Worm (Caenorhabditis elegans): ENCODE results near the gene ZK971.1.

The ZK971.1 gene

DNA sequence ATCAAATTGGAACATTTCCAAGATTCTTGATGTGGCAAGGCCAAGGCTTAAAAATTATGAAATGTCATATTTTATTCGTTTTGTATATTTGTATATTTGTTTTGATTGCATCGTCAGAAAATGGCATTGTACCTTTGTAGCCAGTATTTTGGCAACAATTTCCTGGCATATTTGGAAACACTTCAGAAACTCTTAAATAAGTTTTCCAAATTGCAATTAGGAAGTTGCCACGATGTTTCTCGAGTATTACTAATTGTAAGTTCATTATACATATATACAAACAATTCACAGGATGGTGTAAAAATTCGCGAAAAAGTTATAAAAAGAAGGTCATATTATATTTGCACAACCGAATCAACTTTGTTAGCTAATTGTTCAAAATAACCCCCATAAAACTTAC lies 35.8 kb upstream of the ZK971.1 start, which contains the start of gene idpp-8:
Gene idpp-8, plus strand, starts transcription at position 301 of the 400 bp plus-strand sequence.
- TF ChIP-seq fos-1 (tag; optimal IDR thresholded peaks at IDR 0.05), result no peak
- no peak for TF ChIP-seq nhr-90 (tag; optimal IDR thresholded peaks at IDR 0.05; ENCODE audit: poor library complexity)
- TF ChIP-seq ceh-63 (GFP tag; optimal IDR thresholded peaks at IDR 0.05), result no peak

DNA sequence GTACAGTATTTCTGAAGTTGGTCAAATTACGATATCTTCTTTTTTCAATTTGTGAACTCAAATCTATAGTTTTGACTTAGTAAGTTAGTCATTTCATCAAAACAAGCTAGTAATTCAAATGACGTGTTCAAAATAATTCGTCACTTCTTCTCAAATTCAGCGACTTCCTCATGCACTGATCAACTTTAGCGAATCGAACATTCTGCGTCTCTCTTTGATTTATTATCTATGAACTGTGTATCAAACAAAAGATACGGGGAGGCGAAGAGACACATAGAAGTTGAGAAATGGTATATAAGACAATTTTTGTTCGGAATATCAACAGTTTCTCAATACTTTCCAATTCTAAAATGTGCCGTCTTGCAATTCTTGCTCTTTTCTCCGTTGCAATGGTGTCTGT lies 32.5 kb upstream of the ZK971.1 start, which contains the start of gene srlf-34:
Gene srlf-34, plus strand, starts transcription at position 321 of the 400 bp plus-strand sequence.
- TF ChIP-seq unc-62 (GFP tag; optimal IDR thresholded peaks at IDR 0.05) (no peak), aha-1 (tag; optimal IDR thresholded peaks at IDR 0.05) (no peak), lir-3 (tag; optimal IDR thresholded peaks at IDR 0.05; ENCODE audit: poor library complexity) (no peak), lsy-2 (tag; optimal IDR thresholded peaks at IDR 0.05) (no peak), efl-1 (optimal IDR thresholded peaks at IDR 0.05) (no peak), efl-1 (GFP tag; optimal IDR thresholded peaks at IDR 0.05 in 1 of 2) (peak in 1 of 2 experiments; percentile 10), nhr-85 (tag) (peak; percentile 76), nhr-90 (tag; optimal IDR thresholded peaks at IDR 0.05; ENCODE audit: poor library complexity) (no peak), mab-9 (GFP tag; IDR thresholded peaks at IDR 0.05) (no peak), ceh-88 (GFP tag; IDR thresholded peaks at IDR 0.05) (no peak), nhr-28 (tag; optimal IDR thresholded peaks at IDR 0.05) (no peak), sox-4 (tag; optimal IDR thresholded peaks at IDR 0.05) (no peak), grh-1 (GFP tag; IDR thresholded peaks at IDR 0.05) (no peak), pqm-1 (tag; optimal IDR thresholded peaks at IDR 0.05) (no peak), vab-15 (tag; optimal IDR thresholded peaks at IDR 0.05) (no peak)

ce11 chrII:10309337-10309736 lies 29.9 kb upstream of the ZK971.1 start, which contains the start of gene ZK970.8:
Gene ZK970.8, plus strand, starts transcription at chrII:10309637.
- no peak for TF ChIP-seq dsc-1 (tag; optimal IDR thresholded peaks at IDR 0.05)
- TF ChIP-seq snu-23 (GFP tag; optimal IDR thresholded peaks at IDR 0.05), result no peak
- no peak for TF ChIP-seq ceh-8 (GFP tag; optimal IDR thresholded peaks at IDR 0.05)
- TF ChIP-seq ceh-63 (GFP tag; optimal IDR thresholded peaks at IDR 0.05), result no peak
- no peak for TF ChIP-seq nhr-20 (tag; optimal IDR thresholded peaks at IDR 0.05)
- no peak for TF ChIP-seq lin-13 (GFP tag; optimal IDR thresholded peaks at IDR 0.05)
- no peak for TF ChIP-seq hlh-17 (GFP tag; optimal IDR thresholded peaks at IDR 0.05; ENCODE audit: borderline replicate concordance)
- TF ChIP-seq efl-1 (optimal IDR thresholded peaks at IDR 0.05), result no peak
- TF ChIP-seq efl-1 (GFP tag; optimal IDR thresholded peaks at IDR 0.05 in 1 of 2), result no peak
- no peak for TF ChIP-seq jun-1 (tag; optimal IDR thresholded peaks at IDR 0.05)
- TF ChIP-seq lin-39 (tag; optimal IDR thresholded peaks at IDR 0.05), result no peak
- TF ChIP-seq vab-15 (tag; optimal IDR thresholded peaks at IDR 0.05), result no peak
- no peak for TF ChIP-seq nhr-84 (tag; optimal IDR thresholded peaks at IDR 0.05)
- no peak for TF ChIP-seq ceh-88 (GFP tag; IDR thresholded peaks at IDR 0.05)
- TF ChIP-seq sptf-1 (tag; optimal IDR thresholded peaks at IDR 0.05), result no peak
- no peak for TF ChIP-seq rnt-1 (tag; optimal IDR thresholded peaks at IDR 0.05)
- TF ChIP-seq efl-3 (GFP tag; optimal IDR thresholded peaks at IDR 0.05), result no peak
- TF ChIP-seq egl-27 (tag; optimal IDR thresholded peaks at IDR 0.05), result no peak
- no peak for TF ChIP-seq nhr-90 (tag; optimal IDR thresholded peaks at IDR 0.05; ENCODE audit: poor library complexity)
- TF ChIP-seq C04F5.9 (tag; optimal IDR thresholded peaks at IDR 0.05), result no peak
- TF ChIP-seq nhr-12 (tag; optimal IDR thresholded peaks at IDR 0.05), result no peak

- TF ChIP-seq lin-14 (GFP tag; optimal IDR thresholded peaks at IDR 0.05) (no peak), ceh-8 (GFP tag; optimal IDR thresholded peaks at IDR 0.05) (no peak), skn-1 (tag; optimal IDR thresholded peaks at IDR 0.05) (no peak), nhr-77 (tag; optimal IDR thresholded peaks at IDR 0.05) (no peak), C34B4.2 (tag; optimal IDR thresholded peaks at IDR 0.05) (no peak), lir-3 (tag; optimal IDR thresholded peaks at IDR 0.05; ENCODE audit: poor library complexity) (no peak), tlp-1 (tag; optimal IDR thresholded peaks at IDR 0.05) (no peak), tbx-2 (tag; optimal IDR thresholded peaks at IDR 0.05) (no peak), lin-39 (tag; optimal IDR thresholded peaks at IDR 0.05) (no peak), unc-30 (tag; optimal IDR thresholded peaks at IDR 0.05) (no peak), vab-15 (tag; optimal IDR thresholded peaks at IDR 0.05) (no peak), elt-2 (tag; optimal IDR thresholded peaks at IDR 0.05) (no peak), egl-27 (tag; optimal IDR thresholded peaks at IDR 0.05) (no peak), snpc-4 (tag; optimal IDR thresholded peaks at IDR 0.05) (no peak), ama-1 (optimal IDR thresholded peaks at IDR 0.05) (no peak), nhr-11 (tag; optimal IDR thresholded peaks at IDR 0.05) (no peak), Y116A8C.19 (tag; optimal IDR thresholded peaks at IDR 0.05; ENCODE audit: borderline replicate concordance) (no peak), nhr-84 (tag; optimal IDR thresholded peaks at IDR 0.05) (no peak), efl-3 (GFP tag; optimal IDR thresholded peaks at IDR 0.05) (no peak), ceh-82 (tag; optimal IDR thresholded peaks at IDR 0.05) (no peak)
Observed at ce11 chrII:10308726-10309125, 29.3 kb upstream of the ZK971.1 start, which contains the start of gene gcy-4. Gene gcy-4, minus strand, starts transcription at chrII:10308826.
